Fruit fly (Drosophila melanogaster) whole organism, embryonic: Measurements from ENCODE around the gene CG34171.

ENCODE experiments used
- Abd-B ChIP-seq: fragments of 200-800 bp; sonication (Bioruptor generic); optimal IDR thresholded peaks from 2 replicates; lab custom pipeline; 2018; ENCODE audit warnings: missing biosample characterization, mild to moderate bottlenecking, missing genetic modification characterization, moderate library complexity
- B-H2 ChIP-seq: fragments of 200-800 bp; sonication (Bioruptor generic); optimal IDR thresholded peaks from 2 replicates; lab custom pipeline; 2018; ENCODE audit warnings: missing biosample characterization, mild to moderate bottlenecking, missing genetic modification characterization
- Blimp-1 ChIP-seq: fragments of 200-800 bp; sonication (Bioruptor generic); optimal IDR thresholded peaks from 3 replicates; lab custom pipeline; 2018; ENCODE audit warnings: missing biosample characterization, missing genetic modification characterization, mild to moderate bottlenecking, moderate library complexity, missing genetic modification reagents
- C15 ChIP-seq: fragments of 200-800 bp; sonication (Bioruptor generic); IDR thresholded peaks from 3 replicates; pipeline ENCODE4 v1.3.6; 2022; ENCODE audit warnings: missing biosample characterization, missing genetic modification characterization
- CG1024 ChIP-seq: fragments of 200-800 bp; sonication (Bioruptor generic); IDR thresholded peaks from 2 replicates; pipeline ENCODE4 v1.3.6; 2022; ENCODE audit warnings: missing biosample characterization, missing genetic modification characterization
- CG11247 ChIP-seq: fragments of 200-800 bp; sonication (Bioruptor generic); IDR thresholded peaks from 2 replicates; pipeline ENCODE4 v1.3.6; 2022; ENCODE audit warnings: missing biosample characterization, missing genetic modification characterization
- CG11398 ChIP-seq: fragments of 200-800 bp; sonication (Bioruptor generic); optimal IDR thresholded peaks from 2 replicates; lab custom pipeline; 2016; ENCODE audit warnings: missing biosample characterization, missing genetic modification characterization
- CG12071 ChIP-seq: fragments of 200-800 bp; sonication (Bioruptor generic); optimal IDR thresholded peaks from 3 replicates; lab custom pipeline; 2018; ENCODE audit warnings: missing biosample characterization, mild to moderate bottlenecking, missing genetic modification characterization
- CG13424 ChIP-seq: fragments of 200-800 bp; sonication (Bioruptor generic); optimal IDR thresholded peaks from 2 replicates; lab custom pipeline; 2019; ENCODE audit warnings: missing biosample characterization, mild to moderate bottlenecking, missing genetic modification characterization, moderate library complexity
- CG15514 ChIP-seq: fragments of 200-800 bp; sonication (Bioruptor generic); optimal IDR thresholded peaks from 3 replicates; lab custom pipeline; 2017; ENCODE audit warnings: missing biosample characterization, missing genetic modification characterization, mild to moderate bottlenecking, moderate library complexity, missing genetic modification reagents
- CG16779 ChIP-seq: fragments of 200-800 bp; sonication (Bioruptor generic); IDR thresholded peaks from 2 replicates; pipeline ENCODE4 v1.3.6; 2022; ENCODE audit warnings: missing biosample characterization, missing genetic modification characterization
- CG2129 ChIP-seq: fragments of 200-800 bp; sonication (Bioruptor generic); IDR thresholded peaks from 2 replicates; pipeline ENCODE4 v1.3.6; 2022; ENCODE audit warnings: missing biosample characterization, missing genetic modification characterization; ENCODE audit not compliant: partially characterized antibody
- CG31224 ChIP-seq: fragments of 200-800 bp; sonication (Bioruptor generic); IDR thresholded peaks from 2 replicates; pipeline ENCODE4 v1.3.6; 2022; ENCODE audit warnings: missing biosample characterization, missing genetic modification characterization
- CG31388 ChIP-seq: fragments of 200-800 bp; sonication (Bioruptor generic); optimal IDR thresholded peaks from 2 replicates; lab custom pipeline; 2016; ENCODE audit warnings: missing biosample characterization, missing genetic modification characterization
- CG3726 ChIP-seq: fragments of 200-800 bp; sonication (Bioruptor generic); IDR thresholded peaks from 3 replicates; pipeline ENCODE4, ENCODE4 v1.3.6; 2022; ENCODE audit warnings: missing biosample characterization, missing genetic modification characterization
- CG4424 ChIP-seq: fragments of 200-800 bp; sonication (Bioruptor generic); optimal IDR thresholded peaks from 3 replicates; lab custom pipeline; 2016; ENCODE audit warnings: missing biosample characterization, missing genetic modification characterization
- CG7271 ChIP-seq: fragments of 200-800 bp; sonication (Bioruptor generic); optimal IDR thresholded peaks from 2 replicates; lab custom pipeline; 2018; ENCODE audit warnings: missing biosample characterization, mild to moderate bottlenecking, missing genetic modification characterization, moderate library complexity
- CG9215 ChIP-seq: fragments of 200-800 bp; sonication (Bioruptor generic); IDR thresholded peaks from 2 replicates; pipeline ENCODE4 v1.3.6; 2022; ENCODE audit warnings: missing biosample characterization, missing genetic modification characterization
- Doc2 ChIP-seq: fragments of 200-800 bp; sonication (Bioruptor generic); IDR thresholded peaks from 2 replicates; pipeline ENCODE4 v1.3.6; 2022; ENCODE audit warnings: missing biosample characterization, missing genetic modification characterization
- Hmr ChIP-seq: fragments of 200-800 bp; sonication (Bioruptor generic); optimal IDR thresholded peaks from 3 replicates; lab custom pipeline; 2017; ENCODE audit warnings: mild to moderate bottlenecking, missing biosample characterization, missing genetic modification reagents, missing genetic modification characterization
- MTF-1 ChIP-seq: fragments of 200-800 bp; sonication (Bioruptor generic); optimal IDR thresholded peaks from 2 replicates; lab custom pipeline; 2018; ENCODE audit warnings: missing biosample characterization, mild to moderate bottlenecking, missing genetic modification characterization, borderline replicate concordance
- NK7.1 ChIP-seq: fragments of 200-800 bp; sonication (Bioruptor generic); optimal IDR thresholded peaks from 3 replicates; lab custom pipeline; 2016; ENCODE audit warnings: missing biosample characterization, missing genetic modification characterization
- Pdp1 ChIP-seq, 2 experiments: fragments of 200-800 bp; sonication (Bioruptor generic); optimal IDR thresholded peaks; 3 replicates each; lab custom pipeline; 2016; ENCODE audit warnings: missing biosample characterization in 2 of 2, missing genetic modification characterization in 2 of 2, mild to moderate bottlenecking in 1 of 2, moderate library complexity in 1 of 2
- Ptx1 ChIP-seq: fragments of 200-800 bp; sonication (Bioruptor generic); IDR thresholded peaks from 2 replicates; pipeline ENCODE4 v1.3.6; 2022; ENCODE audit warnings: missing biosample characterization, missing genetic modification characterization
- Rx ChIP-seq: fragments of 200-800 bp; sonication (Bioruptor generic); IDR thresholded peaks from 2 replicates; pipeline ENCODE4 v1.3.6; 2022; ENCODE audit warnings: missing biosample characterization, missing genetic modification characterization
- Taf1 ChIP-seq: fragments of 200-800 bp; sonication (Bioruptor generic); IDR thresholded peaks from 2 replicates; pipeline ENCODE4 v1.3.6; 2022; ENCODE audit warnings: missing biosample characterization, missing genetic modification characterization
- Vsx1 ChIP-seq: fragments of 200-800 bp; sonication (Bioruptor generic); optimal IDR thresholded peaks from 2 replicates; lab custom pipeline; 2017; ENCODE audit warnings: missing biosample characterization, mild to moderate bottlenecking, missing genetic modification characterization, missing genetic modification reagents
- cad ChIP-seq: fragments of >200 bp; optimal IDR thresholded peaks from 2 replicates; lab custom pipeline; 2017; ENCODE audit warnings: missing biosample characterization, missing genetic modification characterization
- corto ChIP-seq: fragments of 200-800 bp; sonication (Bioruptor generic); optimal IDR thresholded peaks from 2 replicates; lab custom pipeline; 2016; ENCODE audit warnings: missing biosample characterization, mild to moderate bottlenecking, missing genetic modification characterization, moderate library complexity
- croc ChIP-seq: fragments of 200-800 bp; sonication (Bioruptor generic); conservative IDR thresholded peaks from 3 replicates; pipeline ENCODE4 v1.3.6; 2022; ENCODE audit warnings: missing biosample characterization, missing genetic modification characterization
- dimm ChIP-seq: fragments of 200-800 bp; sonication (Bioruptor generic); IDR thresholded peaks from 2 replicates; pipeline ENCODE4 v1.3.6; 2022; ENCODE audit warnings: missing biosample characterization, missing genetic modification characterization
- dmrt99B ChIP-seq: fragments of 200-800 bp; sonication (Bioruptor generic); optimal IDR thresholded peaks from 2 replicates; lab custom pipeline; 2018; ENCODE audit warnings: missing biosample characterization, mild to moderate bottlenecking, missing genetic modification characterization, moderate library complexity
- dysf ChIP-seq: fragments of 200-800 bp; sonication (Bioruptor generic); IDR thresholded peaks from 3 replicates; pipeline ENCODE4 v1.3.6; 2022; ENCODE audit warnings: missing biosample characterization, missing genetic modification characterization
- eve ChIP-seq, 2 experiments: fragments of >200 bp; optimal IDR thresholded peaks; 2 replicates each; lab custom pipeline; 2017; ENCODE audit warnings: missing biosample characterization in 2 of 2, missing genetic modification characterization in 2 of 2
- gce ChIP-seq: fragments of 200-800 bp; sonication (Bioruptor generic); IDR thresholded peaks from 3 replicates; pipeline ENCODE4 v1.3.6; 2022; ENCODE audit warnings: missing biosample characterization, missing genetic modification characterization
- gcm ChIP-seq: fragments of 200-800 bp; sonication (Bioruptor generic); optimal IDR thresholded peaks from 2 replicates; lab custom pipeline; 2019; ENCODE audit warnings: missing biosample characterization, mild to moderate bottlenecking, missing genetic modification characterization, moderate library complexity
- gem ChIP-seq: fragments of 200-800 bp; sonication (Bioruptor generic); optimal IDR thresholded peaks from 2 replicates; lab custom pipeline; 2019; ENCODE audit warnings: missing biosample characterization, mild to moderate bottlenecking, missing genetic modification characterization, moderate library complexity
- gfzf ChIP-seq: fragments of 200-800 bp; sonication (Bioruptor generic); optimal IDR thresholded peaks from 2 replicates; lab custom pipeline; 2016; ENCODE audit warnings: missing biosample characterization, mild to moderate bottlenecking, missing genetic modification characterization, moderate library complexity
- gsb-n ChIP-seq: fragments of 200-800 bp; sonication (Bioruptor generic); optimal IDR thresholded peaks from 3 replicates; lab custom pipeline; 2018; ENCODE audit warnings: missing biosample characterization, mild to moderate bottlenecking, missing genetic modification characterization
- onecut ChIP-seq: fragments of 200-800 bp; sonication (Bioruptor generic); IDR thresholded peaks from 2 replicates; pipeline ENCODE4 v1.3.6; 2022; ENCODE audit warnings: missing biosample characterization, missing genetic modification characterization
- p53 ChIP-seq: fragments of 200-800 bp; sonication (Bioruptor generic); optimal IDR thresholded peaks from 2 replicates; lab custom pipeline; 2016; ENCODE audit warnings: missing biosample characterization, missing genetic modification characterization
- pb ChIP-seq: fragments of 200-800 bp; sonication (Bioruptor generic); optimal IDR thresholded peaks from 3 replicates; lab custom pipeline; 2016; ENCODE audit warnings: missing biosample characterization, missing genetic modification characterization
- pros ChIP-seq: fragments of 200-800 bp; sonication (Bioruptor generic); optimal IDR thresholded peaks from 3 replicates; lab custom pipeline; 2019; ENCODE audit warnings: missing biosample characterization, mild to moderate bottlenecking, missing genetic modification characterization, moderate library complexity
- ranshi ChIP-seq: fragments of 200-800 bp; sonication (Bioruptor generic); IDR thresholded peaks from 2 replicates; pipeline ENCODE4 v1.3.6; 2022; ENCODE audit warnings: missing biosample characterization, missing genetic modification characterization
- row ChIP-seq: fragments of 200-800 bp; sonication (Bioruptor generic); IDR thresholded peaks from 3 replicates; pipeline ENCODE4 v1.3.6; 2022; ENCODE audit warnings: missing biosample characterization, missing genetic modification characterization
- sens-2 ChIP-seq: fragments of 200-800 bp; sonication (Bioruptor generic); IDR thresholded peaks from 2 replicates; pipeline ENCODE4 v1.3.6; 2022; ENCODE audit warnings: missing biosample characterization, missing genetic modification characterization
- seq ChIP-seq: fragments of 200-800 bp; sonication (Bioruptor generic); IDR thresholded peaks from 2 replicates; pipeline ENCODE4 v1.3.6; 2022; ENCODE audit warnings: missing biosample characterization, missing genetic modification characterization
- sisA ChIP-seq: fragments of 200-800 bp; sonication (Bioruptor generic); IDR thresholded peaks from 2 replicates; pipeline ENCODE4 v1.3.6; 2022; ENCODE audit warnings: missing biosample characterization, missing genetic modification characterization
- so ChIP-seq: fragments of 200-800 bp; sonication (Bioruptor generic); IDR thresholded peaks from 3 replicates; pipeline ENCODE4 v1.3.6; 2022; ENCODE audit warnings: missing biosample characterization, missing genetic modification characterization
- ssp ChIP-seq: fragments of 200-800 bp; sonication (Bioruptor generic); IDR thresholded peaks from 2 replicates; pipeline ENCODE4 v1.3.6; 2022; ENCODE audit warnings: missing biosample characterization, missing genetic modification characterization
- sug ChIP-seq: fragments of 200-800 bp; optimal IDR thresholded peaks from 2 replicates; lab custom pipeline; 2019; ENCODE audit warnings: missing biosample characterization, mild to moderate bottlenecking, missing genetic modification characterization, moderate library complexity
- tgo ChIP-seq: fragments of 200-800 bp; sonication (Bioruptor generic); IDR thresholded peaks from 3 replicates; pipeline ENCODE4 v1.3.6; 2022; ENCODE audit warnings: missing biosample characterization, missing genetic modification characterization

Gene CG34171

DNA sequence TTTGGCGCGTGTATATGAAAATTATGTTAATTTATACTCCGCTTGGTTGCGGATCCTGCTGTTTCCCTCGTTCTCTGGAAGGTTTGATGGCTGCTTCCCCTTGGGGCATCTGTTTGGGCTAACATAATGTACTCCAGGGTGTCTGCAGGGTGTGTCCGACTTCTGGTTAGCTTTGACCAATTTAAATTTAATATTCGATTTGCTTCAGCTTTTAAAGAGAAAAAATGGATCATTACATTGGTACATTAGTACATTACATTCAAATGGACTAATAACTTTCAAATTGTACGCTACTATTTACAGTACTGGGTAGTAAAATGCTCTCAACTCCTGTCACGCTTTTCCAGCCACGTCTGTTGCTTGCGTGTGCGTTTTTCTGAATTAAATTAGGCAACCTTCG lies 1.3 kb upstream of the CG34171 start (continued):
- TF ChIP-seq gce (GFP tag; lab: Robert Waterston, UW) (no peak), CG2129 (GFP tag; lab: Robert Waterston, UW) (no peak), CG31224 (no peak), so (GFP tag; lab: Robert Waterston, UW) (no peak), Blimp-1 (peak; percentile 40), sens-2 (no peak), pros (GFP tag; lab: Kevin White, UChicago) (no peak), CG12071 (peak; percentile 35), CG15514 (peak; percentile 26), CG3726 (GFP tag; lab: Robert Waterston, UW) (no peak), Ptx1 (GFP tag; lab: Robert Waterston, UW) (peak; percentile 59), ssp (no peak), p53 (GFP tag; lab: Kevin White, UChicago) (no peak), CG16779 (GFP tag; lab: Robert Waterston, UW) (no peak), sug (tag; lab: Kevin White, UChicago) (peak; percentile 2), gsb-n (tag; lab: Kevin White, UChicago) (no peak), B-H2 (GFP tag; lab: Kevin White, UChicago) (no peak), gem (tag; lab: Kevin White, UChicago) (peak; percentile 69), CG7271 (no peak), Abd-B (GFP tag; lab: Kevin White, UChicago) (no peak), NK7.1 (GFP tag; lab: Kevin White, UChicago) (no peak), dimm (GFP tag; lab: Robert Waterston, UW) (no peak), Hmr (GFP tag; lab: Kevin White, UChicago) (peak; percentile 63), gcm (GFP tag; lab: Kevin White, UChicago) (peak; percentile 10), corto (GFP tag; lab: Kevin White, UChicago) (no peak), sisA (GFP tag; lab: Robert Waterston, UW) (peak; percentile 48), C15 (GFP tag; lab: Robert Waterston, UW) (no peak), cad (GFP tag; lab: Kevin White, UChicago) (no peak), row (GFP tag; lab: Robert Waterston, UW) (peak; percentile 75), tgo (peak; percentile 53; the same call in 2 of the 3 replicates), gfzf (no peak), Pdp1 (GFP tag; optimal IDR thresholded peaks at IDR 0.05; lab: Kevin White, UChicago) (peak in 1 of 2 experiments; percentile 40), Taf1 (no peak), pb (GFP tag; lab: Kevin White, UChicago) (no peak), CG31388 (no peak), CG4424 (GFP tag; lab: Kevin White, UChicago) (peak; percentile 24), ranshi (GFP tag; lab: Robert Waterston, UW) (no peak), dmrt99B (tag; lab: Kevin White, UChicago) (peak; percentile 64), seq (GFP tag; lab: Robert Waterston, UW) (no peak), eve (GFP tag; optimal IDR thresholded peaks at IDR 0.05; lab: Kevin White, UChicago) (peak in 1 of 2 experiments; percentile 40), dysf (GFP tag; lab: Robert Waterston, UW) (peak; percentile 72), Doc2 (GFP tag; lab: Robert Waterston, UW) (no peak), croc (GFP tag; lab: Robert Waterston, UW) (no peak), CG13424 (tag; lab: Kevin White, UChicago) (peak; percentile 49), Vsx1 (no peak), CG9215 (GFP tag; lab: Robert Waterston, UW) (0 out of 2 replicates have a peak, but pooled peaks have one; percentile 28), MTF-1 (GFP tag; lab: Kevin White, UChicago) (no peak), CG11398 (GFP tag; lab: Kevin White, UChicago) (no peak), CG11247 (peak; percentile 52; the same call in 1 of the 2 replicates), CG1024 (GFP tag; lab: Robert Waterston, UW) (no peak), onecut (no peak), Rx (GFP tag; lab: Robert Waterston, UW) (peak; percentile 31; the same call in 1 of the 2 replicates)
